Worm (Caenorhabditis elegans) whole organism, mixed stage, embryonic: ENCODE results near the gene pst-2.
A peak's percentile ranks its signal among the peaks of the same experiment; 100 is the strongest.

Experiments used
- ceh-43 ChIP-seq: fragments of 200-800 bp; sonication (Bioruptor generic); optimal IDR thresholded peaks from 2 replicates; lab custom pipeline; 2018; ENCODE audit warnings: mild to moderate bottlenecking, missing genetic modification characterization, moderate library complexity, missing compliant biosample characterization
- ces-1 ChIP-seq: fragments of 150-350 bp; optimal IDR thresholded peaks from 2 replicates; lab custom pipeline; 2014; ENCODE audit warnings: missing biosample characterization, missing genetic modification reagents, missing genetic modification characterization
- elt-3 ChIP-seq: fragments of 150-350 bp; optimal IDR thresholded peaks from 2 replicates; lab custom pipeline; 2014; ENCODE audit warnings: missing biosample characterization, missing genetic modification characterization
- lin-13 ChIP-seq: fragments of 150-350 bp; optimal IDR thresholded peaks from 2 replicates; lab custom pipeline; 2014; ENCODE audit warnings: missing biosample characterization, missing genetic modification characterization
- nhr-237 ChIP-seq: fragments of 150-350 bp; optimal IDR thresholded peaks from 2 replicates; lab custom pipeline; 2014; ENCODE audit warnings: missing biosample characterization, missing genetic modification characterization
- nhr-28 ChIP-seq: fragments of 150-350 bp; optimal IDR thresholded peaks from 2 replicates; lab custom pipeline; 2014; ENCODE audit warnings: missing biosample characterization, missing genetic modification characterization
- nhr-76 ChIP-seq: sonication (generic microtip); optimal IDR thresholded peaks from 2 replicates; lab custom pipeline; 2017; ENCODE audit warnings: missing biosample characterization, missing genetic modification characterization
- unc-120 ChIP-seq: sonication (generic microtip); optimal IDR thresholded peaks from 2 replicates; lab custom pipeline; 2017; ENCODE audit warnings: missing genetic modification characterization, missing compliant biosample characterization; ENCODE audit not compliant: poor library complexity, severe bottlenecking
- unc-39 ChIP-seq: fragments of 150-350 bp; optimal IDR thresholded peaks from 2 replicates; lab custom pipeline; 2014; ENCODE audit warnings: missing biosample characterization, missing genetic modification characterization

- TF ChIP-seq nhr-28 (no peak), ces-1 (GFP tag; lab: Kevin White, UChicago) (peak; percentile 34), nhr-76 (tag; lab: Kevin White, UChicago) (no peak), unc-39 (tag; lab: Kevin White, UChicago) (no peak), lin-13 (no peak), unc-120 (tag; lab: Kevin White, UChicago) (no peak), ceh-43 (GFP tag; lab: Kevin White, UChicago) (no peak), elt-3 (tag; lab: Kevin White, UChicago) (no peak), nhr-237 (tag; lab: Kevin White, UChicago) (no peak)
Measured at ce11 chrIII:5697963-5698730, 17.9 kb downstream of the pst-2 start, which contains the start of the genes lgg-3 and rgs-5.
